Worm (Caenorhabditis elegans): ENCODE data around the gene C29F9.6.

- TF ChIP-seq ama-1 (optimal IDR thresholded peaks at IDR 0.05) (no peak), pes-1 (GFP tag; IDR thresholded peaks at IDR 0.05) (no peak), hmg-4 (GFP tag; optimal IDR thresholded peaks at IDR 0.05) (no peak), ets-7 (tag; optimal IDR thresholded peaks at IDR 0.05) (no peak), ceh-36 (tag; optimal IDR thresholded peaks at IDR 0.05) (no peak), sea-1 (GFP tag; conservative IDR thresholded peaks at IDR 0.05) (no peak), scrt-1 (GFP tag; IDR thresholded peaks at IDR 0.05) (no peak), tbx-11 (GFP tag; IDR thresholded peaks at IDR 0.05) (no peak), tra-4 (tag; optimal IDR thresholded peaks at IDR 0.05) (no peak), flt-1 (GFP tag; IDR thresholded peaks at IDR 0.05) (no peak), tbx-37 (GFP tag; conservative IDR thresholded peaks at IDR 0.05) (no peak)
Measured at ce11 chrIII:72078-72477, 42.6 kb upstream of the C29F9.6 start.

Data from whole organism, early embryonic.